Fruit fly (Drosophila melanogaster) whole organism, embryonic: ENCODE measurements around the gene CG42824.
A peak's percentile ranks its signal among the peaks of the same experiment; 100 is the strongest.

Experiments
- Atf-2 ChIP-seq: fragments of 200-800 bp; sonication (Bioruptor generic); optimal IDR thresholded peaks from 2 replicates; lab custom pipeline; 2016; ENCODE audit warnings: missing biosample characterization, missing genetic modification characterization
- B-H1 ChIP-seq: fragments of 200-800 bp; sonication (Bioruptor generic); IDR thresholded peaks from 3 replicates; pipeline ENCODE4 v1.3.6; 2022; ENCODE audit warnings: missing biosample characterization, missing genetic modification characterization
- CG10209 ChIP-seq: fragments of 200-800 bp; sonication (Bioruptor generic); optimal IDR thresholded peaks from 3 replicates; lab custom pipeline; 2017; ENCODE audit warnings: missing biosample characterization, mild to moderate bottlenecking, missing genetic modification characterization, missing genetic modification reagents
- CG1024 ChIP-seq: fragments of 200-800 bp; sonication (Bioruptor generic); IDR thresholded peaks from 2 replicates; pipeline ENCODE4 v1.3.6; 2022; ENCODE audit warnings: missing biosample characterization, missing genetic modification characterization
- CG11093 ChIP-seq: fragments of 200-800 bp; sonication (Bioruptor generic); IDR thresholded peaks from 3 replicates; pipeline ENCODE4 v1.3.6; 2022; ENCODE audit warnings: missing biosample characterization, missing genetic modification characterization
- CG11247 ChIP-seq: fragments of 200-800 bp; sonication (Bioruptor generic); IDR thresholded peaks from 2 replicates; pipeline ENCODE4 v1.3.6; 2022; ENCODE audit warnings: missing biosample characterization, missing genetic modification characterization
- CG12236 ChIP-seq: fragments of 200-800 bp; sonication (Bioruptor generic); optimal IDR thresholded peaks from 2 replicates; lab custom pipeline; 2016; ENCODE audit warnings: missing biosample characterization, missing genetic modification characterization
- CG12744 ChIP-seq: fragments of 200-800 bp; sonication (Bioruptor generic); optimal IDR thresholded peaks from 2 replicates; lab custom pipeline; 2016; ENCODE audit warnings: missing biosample characterization, missing genetic modification characterization
- CG14441 ChIP-seq: fragments of 200-800 bp; sonication (Bioruptor generic); IDR thresholded peaks from 2 replicates; pipeline ENCODE4 v1.3.6; 2022; ENCODE audit warnings: missing biosample characterization, missing genetic modification characterization
- CG1602 ChIP-seq: fragments of 200-800 bp; sonication (Bioruptor generic); optimal IDR thresholded peaks from 3 replicates; lab custom pipeline; 2016; ENCODE audit warnings: missing biosample characterization, missing genetic modification characterization
- CG16813 ChIP-seq: fragments of 200-800 bp; sonication (Bioruptor generic); IDR thresholded peaks from 3 replicates; pipeline ENCODE4 v1.3.6; 2022; ENCODE audit warnings: missing biosample characterization, missing genetic modification characterization; ENCODE audit not compliant: partially characterized antibody
- CG17912 ChIP-seq: fragments of 200-800 bp; sonication (Bioruptor generic); optimal IDR thresholded peaks from 2 replicates; lab custom pipeline; 2018; ENCODE audit warnings: missing biosample characterization, mild to moderate bottlenecking, missing genetic modification characterization
- CG1792 ChIP-seq: fragments of 200-800 bp; sonication (Bioruptor generic); optimal IDR thresholded peaks from 2 replicates; lab custom pipeline; 2016; ENCODE audit warnings: missing biosample characterization, missing genetic modification characterization
- CG2116 ChIP-seq: fragments of 200-800 bp; sonication (Bioruptor generic); optimal IDR thresholded peaks from 3 replicates; lab custom pipeline; 2018; ENCODE audit warnings: missing biosample characterization, mild to moderate bottlenecking, missing genetic modification characterization
- CG2129 ChIP-seq: fragments of 200-800 bp; sonication (Bioruptor generic); IDR thresholded peaks from 2 replicates; pipeline ENCODE4 v1.3.6; 2022; ENCODE audit warnings: missing biosample characterization, missing genetic modification characterization; ENCODE audit not compliant: partially characterized antibody
- CG2875 ChIP-seq: fragments of 200-800 bp; sonication (Bioruptor generic); optimal IDR thresholded peaks from 2 replicates; lab custom pipeline; 2017; ENCODE audit warnings: missing biosample characterization, mild to moderate bottlenecking, missing genetic modification characterization, missing genetic modification reagents
- CG3065 ChIP-seq: fragments of 200-800 bp; sonication (Bioruptor generic); optimal IDR thresholded peaks from 2 replicates; lab custom pipeline; 2016; ENCODE audit warnings: missing biosample characterization, missing genetic modification characterization
- CG3281 ChIP-seq: fragments of 200-800 bp; sonication (Bioruptor generic); optimal IDR thresholded peaks from 3 replicates; lab custom pipeline; 2017; ENCODE audit warnings: missing biosample characterization, mild to moderate bottlenecking, missing genetic modification characterization
- CG34376 ChIP-seq: fragments of 200-800 bp; sonication (Bioruptor generic); optimal IDR thresholded peaks from 2 replicates; lab custom pipeline; 2018; ENCODE audit warnings: missing biosample characterization, mild to moderate bottlenecking, missing genetic modification characterization
- CG3838 ChIP-seq: fragments of 200-800 bp; sonication (Bioruptor generic); optimal IDR thresholded peaks from 3 replicates; lab custom pipeline; 2016; ENCODE audit warnings: missing biosample characterization, missing genetic modification characterization
- CG6854 ChIP-seq: fragments of 200-800 bp; sonication (Bioruptor generic); optimal IDR thresholded peaks from 3 replicates; lab custom pipeline; 2017; ENCODE audit warnings: missing biosample characterization, mild to moderate bottlenecking, missing genetic modification characterization
- CG7372 ChIP-seq: fragments of 200-800 bp; sonication (Bioruptor generic); IDR thresholded peaks from 2 replicates; pipeline ENCODE4 v1.3.6; 2022; ENCODE audit warnings: missing biosample characterization, missing genetic modification characterization
- CG8281 ChIP-seq: fragments of 200-800 bp; sonication (Bioruptor generic); optimal IDR thresholded peaks from 2 replicates; lab custom pipeline; 2018; ENCODE audit warnings: missing biosample characterization, mild to moderate bottlenecking, missing genetic modification characterization, moderate library complexity
- CTCF ChIP-seq: fragments of 200-800 bp; sonication (Bioruptor generic); optimal IDR thresholded peaks from 2 replicates; lab custom pipeline; 2017; ENCODE audit warnings: missing biosample characterization, mild to moderate bottlenecking, missing genetic modification characterization, moderate library complexity
- E2f1 ChIP-seq: fragments of 200-800 bp; sonication (Bioruptor generic); IDR thresholded peaks from 2 replicates; pipeline ENCODE4 v1.3.6; 2022; ENCODE audit warnings: missing biosample characterization, missing genetic modification characterization
- ERR ChIP-seq: fragments of 200-800 bp; sonication (Bioruptor generic); optimal IDR thresholded peaks from 2 replicates; lab custom pipeline; 2016; ENCODE audit warnings: missing biosample characterization, missing genetic modification characterization
- Ets65A ChIP-seq: fragments of 200-800 bp; sonication (Bioruptor generic); peaks from one replicate; lab custom pipeline; 2016; ENCODE audit warnings: missing biosample characterization, missing genetic modification characterization
- H2.0 ChIP-seq: fragments of 200-800 bp; sonication (Bioruptor generic); IDR thresholded peaks from 2 replicates; pipeline ENCODE4 v1.3.6; 2022; ENCODE audit warnings: missing biosample characterization, missing genetic modification characterization
- Hr78 ChIP-seq, 2 experiments: fragments of 200-800 bp in 1 of 2; fragments of >200 bp in 1 of 2; sonication (Bioruptor generic) in 1 of 2; optimal IDR thresholded peaks; 2 replicates each; lab custom pipeline; 2017 to 2019; ENCODE audit warnings: missing biosample characterization in 2 of 2, missing genetic modification characterization in 2 of 2, mild to moderate bottlenecking in 1 of 2, moderate library complexity in 1 of 2
- Lpt ChIP-seq: fragments of >200 bp; optimal IDR thresholded peaks from 2 replicates; lab custom pipeline; 2018; ENCODE audit warnings: missing biosample characterization, missing genetic modification characterization
- Nf-YB ChIP-seq: fragments of 200-800 bp; sonication (Bioruptor generic); optimal IDR thresholded peaks from 3 replicates; lab custom pipeline; 2019; ENCODE audit warnings: missing biosample characterization, mild to moderate bottlenecking, missing genetic modification characterization, moderate library complexity
- PHDP ChIP-seq: fragments of 200-800 bp; sonication (Bioruptor generic); optimal IDR thresholded peaks from 3 replicates; lab custom pipeline; 2018; ENCODE audit warnings: missing biosample characterization, mild to moderate bottlenecking, missing genetic modification characterization, moderate library complexity
- Side ChIP-seq: fragments of 200-800 bp; sonication (Bioruptor generic); optimal IDR thresholded peaks from 2 replicates; lab custom pipeline; 2016; ENCODE audit warnings: missing biosample characterization, missing genetic modification characterization
- YL-1 ChIP-seq: fragments of 200-800 bp; sonication (Bioruptor generic); optimal IDR thresholded peaks from 3 replicates; lab custom pipeline; 2017; ENCODE audit warnings: missing biosample characterization, mild to moderate bottlenecking, missing genetic modification characterization
- amos ChIP-seq: fragments of 200-800 bp; sonication (Bioruptor generic); IDR thresholded peaks from 2 replicates; pipeline ENCODE4 v1.3.6; 2022; ENCODE audit warnings: missing biosample characterization, missing genetic modification characterization; ENCODE audit not compliant: partially characterized antibody
- ash1 ChIP-seq: fragments of 200-800 bp; sonication (Bioruptor generic); optimal IDR thresholded peaks from 2 replicates; lab custom pipeline; 2018; ENCODE audit warnings: missing biosample characterization, mild to moderate bottlenecking, missing genetic modification characterization
- az2 ChIP-seq: fragments of 200-800 bp; sonication (Bioruptor generic); optimal IDR thresholded peaks from 3 replicates; lab custom pipeline; 2016; ENCODE audit warnings: missing biosample characterization, missing genetic modification characterization
- croc ChIP-seq: fragments of 200-800 bp; sonication (Bioruptor generic); conservative IDR thresholded peaks from 3 replicates; pipeline ENCODE4 v1.3.6; 2022; ENCODE audit warnings: missing biosample characterization, missing genetic modification characterization
- dimm ChIP-seq: fragments of 200-800 bp; sonication (Bioruptor generic); IDR thresholded peaks from 2 replicates; pipeline ENCODE4 v1.3.6; 2022; ENCODE audit warnings: missing biosample characterization, missing genetic modification characterization
- ems ChIP-seq: fragments of 200-800 bp; sonication (Bioruptor generic); optimal IDR thresholded peaks from 3 replicates; lab custom pipeline; 2016; ENCODE audit warnings: missing biosample characterization, missing genetic modification characterization
- her ChIP-seq: fragments of 200-800 bp; sonication (Bioruptor generic); optimal IDR thresholded peaks from 2 replicates; lab custom pipeline; 2016; ENCODE audit warnings: missing biosample characterization, missing genetic modification characterization
- hth ChIP-seq: fragments of >200 bp; optimal IDR thresholded peaks from 2 replicates; lab custom pipeline; 2017; ENCODE audit warnings: inconsistent platforms
- jumu ChIP-seq: fragments of 200-800 bp; sonication (Bioruptor generic); optimal IDR thresholded peaks from 3 replicates; lab custom pipeline; 2016; ENCODE audit warnings: missing biosample characterization, missing genetic modification characterization
- klu ChIP-seq: fragments of 200-800 bp; sonication (Bioruptor generic); IDR thresholded peaks from 2 replicates; pipeline ENCODE4 v1.3.6; 2022; ENCODE audit warnings: missing biosample characterization, missing genetic modification characterization
- knrl ChIP-seq: fragments of 200-800 bp; sonication (Bioruptor generic); IDR thresholded peaks from 3 replicates; pipeline ENCODE4 v1.3.6; 2022; ENCODE audit warnings: missing biosample characterization, missing genetic modification characterization; ENCODE audit not compliant: partially characterized antibody
- lilli ChIP-seq: fragments of 200-800 bp; sonication (Bioruptor generic); optimal IDR thresholded peaks from 3 replicates; lab custom pipeline; 2016; ENCODE audit warnings: missing biosample characterization, missing genetic modification characterization
- mirr ChIP-seq: fragments of 200-800 bp; sonication (Bioruptor generic); optimal IDR thresholded peaks from 3 replicates; lab custom pipeline; 2018; ENCODE audit warnings: missing biosample characterization, mild to moderate bottlenecking, missing genetic modification characterization
- pb ChIP-seq: fragments of 200-800 bp; sonication (Bioruptor generic); optimal IDR thresholded peaks from 3 replicates; lab custom pipeline; 2016; ENCODE audit warnings: missing biosample characterization, missing genetic modification characterization
- pum ChIP-seq: fragments of 200-800 bp; sonication (Bioruptor generic); optimal IDR thresholded peaks from 2 replicates; lab custom pipeline; 2016; ENCODE audit warnings: missing biosample characterization, missing genetic modification characterization
- sens-2 ChIP-seq: fragments of 200-800 bp; sonication (Bioruptor generic); IDR thresholded peaks from 2 replicates; pipeline ENCODE4 v1.3.6; 2022; ENCODE audit warnings: missing biosample characterization, missing genetic modification characterization
- sr ChIP-seq: fragments of 200-800 bp; sonication (Bioruptor generic); IDR thresholded peaks from 3 replicates; pipeline ENCODE4 v1.3.6; 2022; ENCODE audit warnings: missing biosample characterization, missing genetic modification characterization
- tin ChIP-seq: fragments of 200-800 bp; sonication (Bioruptor generic); optimal IDR thresholded peaks from 3 replicates; lab custom pipeline; 2016; ENCODE audit warnings: missing biosample characterization, missing genetic modification characterization
- ttk ChIP-seq: fragments of 200-800 bp; sonication (Bioruptor generic); IDR thresholded peaks from 2 replicates; pipeline ENCODE4 v2.1.2; 2022; ENCODE audit warnings: missing biosample characterization, missing genetic modification characterization

CG42824 gene

dm6 chr3R:17401289-17401752 is 5.0 kb downstream of the CG42824 start (continued):
- TF ChIP-seq CG1024 (GFP tag; lab: Robert Waterston, UW), result peak; percentile 71
- TF ChIP-seq az2 (GFP tag; lab: Kevin White, UChicago), result peak; percentile 50
- TF ChIP-seq Lpt (GFP tag; lab: Kevin White, UChicago), result no peak
- peak; percentile 33; the same call in 1 of the 2 replicates for TF ChIP-seq H2.0
- TF ChIP-seq CG1792 (GFP tag; lab: Kevin White, UChicago), result no peak
- TF ChIP-seq CG34376 (GFP tag; lab: Kevin White, UChicago), result no peak
- TF ChIP-seq pb (GFP tag; lab: Kevin White, UChicago), result peak; percentile 27
- TF ChIP-seq lilli (GFP tag; lab: Kevin White, UChicago), result peak; percentile 83
- TF ChIP-seq jumu (GFP tag; lab: Kevin White, UChicago), result peak; percentile 42
- peak; percentile 17 for TF ChIP-seq mirr (GFP tag; lab: Kevin White, UChicago)
- peak; percentile 15 for TF ChIP-seq ERR (GFP tag; lab: Kevin White, UChicago)
- TF ChIP-seq CG3838 (GFP tag; lab: Kevin White, UChicago), result no peak
- TF ChIP-seq CG10209 (GFP tag; lab: Kevin White, UChicago), result peak; percentile 43
- peak; percentile 50 for TF ChIP-seq CG14441
- no peak for TF ChIP-seq klu
- TF ChIP-seq CG2116 (GFP tag; lab: Kevin White, UChicago), result peak; percentile 83
- TF ChIP-seq CG12744 (GFP tag; lab: Kevin White, UChicago), result peak; percentile 14
- TF ChIP-seq knrl (GFP tag; lab: Robert Waterston, UW), result peak; percentile 86
- TF ChIP-seq sens-2, result no peak
- no peak for TF ChIP-seq ems
- TF ChIP-seq B-H1 (GFP tag; lab: Robert Waterston, UW), result peak; percentile 44
- TF ChIP-seq dimm (GFP tag; lab: Robert Waterston, UW), result no peak
- no peak for TF ChIP-seq hth (lab: Kevin White, UChicago)
- TF ChIP-seq CG2875, result no peak
- TF ChIP-seq CG6854 (GFP tag; lab: Kevin White, UChicago), result no peak
- no peak for TF ChIP-seq ash1 (GFP tag; lab: Kevin White, UChicago)
- no peak for TF ChIP-seq ttk (GFP tag; lab: Robert Waterston, UW)
- TF ChIP-seq CG11247 (GFP tag; lab: Robert Waterston, UW), result peak; percentile 36; the same call in 1 of the 2 replicates
- no peak for TF ChIP-seq CG3281 (GFP tag; lab: Kevin White, UChicago)
- TF ChIP-seq sr, result no peak
- TF ChIP-seq CG16813 (GFP tag; lab: Robert Waterston, UW), result peak; percentile 80
- no peak for TF ChIP-seq CG7372 (GFP tag; lab: Robert Waterston, UW)
- no peak for TF ChIP-seq CG17912
- TF ChIP-seq CTCF, result no peak
- TF ChIP-seq Side (GFP tag; lab: Kevin White, UChicago), result no peak
- TF ChIP-seq E2f1 (GFP tag; lab: Robert Waterston, UW), result 0 out of 2 replicates have a peak, but pooled peaks have one; percentile 29
- TF ChIP-seq CG11093, result no peak
- peak; percentile 4 for TF ChIP-seq her (GFP tag; lab: Kevin White, UChicago)
- TF ChIP-seq CG3065, result no peak
- TF ChIP-seq Hr78 (GFP tag; optimal IDR thresholded peaks at IDR 0.05; lab: Kevin White, UChicago), result no peak
- no peak for TF ChIP-seq croc (GFP tag; lab: Robert Waterston, UW)
- TF ChIP-seq PHDP (tag; lab: Kevin White, UChicago), result peak; percentile 68
- TF ChIP-seq Nf-YB (GFP tag; lab: Kevin White, UChicago), result peak; percentile 33
- peak; percentile 62 for TF ChIP-seq YL-1 (GFP tag; lab: Kevin White, UChicago)
- peak; percentile 8 for TF ChIP-seq CG12236
- TF ChIP-seq CG8281, result no peak
- 0 out of 2 replicates have a peak, but pooled peaks have one; percentile 19 for TF ChIP-seq CG2129 (GFP tag; lab: Robert Waterston, UW)
- TF ChIP-seq amos (GFP tag; lab: Robert Waterston, UW), result peak; percentile 89
- TF ChIP-seq Ets65A (GFP tag; lab: Kevin White, UChicago), result no peak
- no peak for TF ChIP-seq tin (GFP tag; lab: Kevin White, UChicago)
- peak; percentile 47 for TF ChIP-seq Atf-2
- peak; percentile 22 for TF ChIP-seq CG1602 (GFP tag; lab: Kevin White, UChicago)
- TF ChIP-seq pum, result peak; percentile 52
